Worm (Caenorhabditis elegans): Measurements from ENCODE around the gene ugt-38.

DNA sequence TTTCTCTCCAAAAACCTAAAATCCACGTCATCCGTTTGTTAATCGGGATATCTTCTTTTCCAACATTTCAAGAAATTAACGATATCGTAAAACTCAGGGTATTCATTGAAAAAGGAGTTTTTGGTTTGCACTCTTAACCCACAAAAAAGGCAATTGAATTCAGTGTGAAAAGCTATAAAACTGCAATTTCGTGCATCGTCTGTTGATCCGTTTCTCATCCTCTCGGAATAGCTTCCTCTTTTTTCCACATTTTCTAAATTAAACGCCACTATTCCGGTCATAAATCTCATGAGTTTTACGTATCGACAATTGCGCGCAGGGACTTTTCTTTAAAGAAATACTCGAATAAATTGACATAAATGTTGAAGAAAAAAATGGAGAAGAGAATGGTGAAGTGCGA lies 35.0 kb downstream of the ugt-38 start:
- TF ChIP-seq nhr-12 (tag; optimal IDR thresholded peaks at IDR 0.05) (no peak), nhr-76 (tag; optimal IDR thresholded peaks at IDR 0.05) (no peak), ztf-11 (tag; optimal IDR thresholded peaks at IDR 0.05) (no peak), lin-13 (tag; optimal IDR thresholded peaks at IDR 0.05) (no peak)

Data from whole organism, mixed stage, embryonic.